Worm (Caenorhabditis elegans) whole organism, early embryonic: ENCODE results near the gene uroc-1.

ENCODE experiments used
- B0310.2 ChIP-seq: sonication (generic microtip); optimal IDR thresholded peaks from 2 replicates; lab custom pipeline; 2016; ENCODE audit warnings: mild to moderate bottlenecking, missing genetic modification characterization, missing compliant biosample characterization
- F13C5.2 ChIP-seq: sonication (generic microtip); optimal IDR thresholded peaks from 2 replicates; lab custom pipeline; 2017; ENCODE audit warnings: mild to moderate bottlenecking, missing genetic modification characterization, inconsistent platforms, missing compliant biosample characterization
- aly-1 ChIP-seq: sonication (generic microtip); optimal IDR thresholded peaks from 2 replicates; lab custom pipeline; 2016; ENCODE audit warnings: missing genetic modification characterization, missing compliant biosample characterization
- ama-1 ChIP-seq: fragments of 150-350 bp; optimal IDR thresholded peaks from 2 replicates; lab custom pipeline; 2014
- ceh-13 ChIP-seq: fragments of 200-800 bp; sonication (Bioruptor generic); optimal IDR thresholded peaks from 2 replicates; lab custom pipeline; 2018; ENCODE audit warnings: mild to moderate bottlenecking, missing genetic modification characterization, missing compliant biosample characterization
- ceh-36 ChIP-seq: sonication (generic microtip); optimal IDR thresholded peaks from 2 replicates; lab custom pipeline; 2016; ENCODE audit warnings: missing genetic modification characterization, inconsistent platforms, missing compliant biosample characterization
- ets-7 ChIP-seq: sonication (generic microtip); optimal IDR thresholded peaks from 2 replicates; lab custom pipeline; 2016; ENCODE audit warnings: missing genotype, missing genetic modification characterization, missing compliant biosample characterization
- flt-1 ChIP-seq: fragments of 200-800 bp; sonication (Bioruptor generic); IDR thresholded peaks from 2 replicates; pipeline ENCODE4 v1.3.6; 2022; ENCODE audit warnings: missing genetic modification characterization, missing compliant biosample characterization
- hmbx-1 ChIP-seq: sonication (generic microtip); optimal IDR thresholded peaks from 2 replicates; lab custom pipeline; 2016; ENCODE audit warnings: mild to moderate bottlenecking, missing genetic modification characterization, missing compliant biosample characterization
- hmg-4 ChIP-seq: fragments of 200-800 bp; sonication (Bioruptor generic); optimal IDR thresholded peaks from 2 replicates; lab custom pipeline; 2018; ENCODE audit warnings: mild to moderate bottlenecking, missing genetic modification characterization, missing compliant biosample characterization
- hnd-1 ChIP-seq: sonication (generic microtip); optimal IDR thresholded peaks from 2 replicates; lab custom pipeline; 2016; ENCODE audit warnings: missing genetic modification characterization, missing compliant biosample characterization
- pes-1 ChIP-seq: fragments of 200-800 bp; sonication (Bioruptor generic); IDR thresholded peaks from 2 replicates; pipeline ENCODE4 v1.3.6; 2022; ENCODE audit warnings: missing genetic modification reagents, missing genetic modification characterization, missing compliant biosample characterization
- scrt-1 ChIP-seq: fragments of 200-800 bp; sonication (Bioruptor generic); IDR thresholded peaks from 2 replicates; pipeline ENCODE4 v1.3.6; 2022; ENCODE audit warnings: missing genetic modification characterization, missing compliant biosample characterization
- sea-1 ChIP-seq: fragments of 200-800 bp; sonication (Bioruptor generic); conservative IDR thresholded peaks from 2 replicates; pipeline ENCODE4 v1.3.6; 2022; ENCODE audit warnings: missing genetic modification characterization, missing compliant biosample characterization
- tbx-11 ChIP-seq: fragments of 200-800 bp; sonication (Bioruptor generic); IDR thresholded peaks from 2 replicates; pipeline ENCODE4 v1.3.6; 2022; ENCODE audit warnings: missing genetic modification characterization, missing compliant biosample characterization
- tbx-37 ChIP-seq: fragments of 200-800 bp; sonication (Bioruptor generic); conservative IDR thresholded peaks from 2 replicates; pipeline ENCODE4 v1.3.6; 2022; ENCODE audit warnings: missing genetic modification reagents, missing genetic modification characterization, missing compliant biosample characterization
- tra-4 ChIP-seq: sonication (generic microtip); optimal IDR thresholded peaks from 2 replicates; lab custom pipeline; 2017; ENCODE audit warnings: missing genetic modification characterization, missing compliant biosample characterization

uroc-1 gene

DNA sequence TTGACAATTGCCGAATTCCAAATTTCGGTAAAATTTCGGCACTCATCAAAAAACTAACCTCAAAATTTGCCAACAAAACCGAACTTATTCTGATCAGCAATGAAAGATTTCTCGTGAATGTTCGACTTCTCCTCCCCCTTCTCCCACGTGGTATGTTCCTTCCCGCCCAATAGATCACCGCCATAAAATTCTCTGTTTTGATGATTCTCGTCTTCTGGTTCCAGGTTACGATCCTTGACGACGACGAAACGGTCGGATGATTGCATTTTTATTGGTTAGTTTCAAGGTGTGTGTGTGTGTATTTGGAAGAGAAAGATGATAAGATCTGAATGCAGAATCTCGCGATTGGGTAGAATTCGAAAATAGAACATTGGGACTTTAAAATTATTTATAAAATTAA lies at the start of gene uroc-1:
Gene uroc-1 (minus strand): TSS at position 101 of the 400 bp plus-strand sequence.
- TF ChIP-seq ceh-13 (GFP tag; lab: Kevin White, UChicago) = no peak
- no peak for TF ChIP-seq pes-1 (GFP tag; lab: Robert Waterston, UW)
- no peak for TF ChIP-seq sea-1
- TF ChIP-seq scrt-1 (GFP tag; lab: Robert Waterston, UW) = no peak
- TF ChIP-seq flt-1 (GFP tag; lab: Robert Waterston, UW) = no peak
- TF ChIP-seq aly-1 (tag; lab: Kevin White, UChicago) = no peak
- no peak for TF ChIP-seq ama-1
- no peak for TF ChIP-seq tra-4 (tag; lab: Kevin White, UChicago)
- TF ChIP-seq hmg-4 = no peak
- TF ChIP-seq tbx-37 = no peak
- no peak for TF ChIP-seq ceh-36 (tag; lab: Kevin White, UChicago)
- no peak for TF ChIP-seq F13C5.2 (tag; lab: Kevin White, UChicago)
- no peak for TF ChIP-seq hnd-1 (tag; lab: Kevin White, UChicago)
- TF ChIP-seq hmbx-1 (tag; lab: Kevin White, UChicago) = no peak
- no peak for TF ChIP-seq B0310.2 (tag; lab: Kevin White, UChicago)
- no peak for TF ChIP-seq ets-7 (tag; lab: Kevin White, UChicago)
- TF ChIP-seq tbx-11 = no peak

DNA sequence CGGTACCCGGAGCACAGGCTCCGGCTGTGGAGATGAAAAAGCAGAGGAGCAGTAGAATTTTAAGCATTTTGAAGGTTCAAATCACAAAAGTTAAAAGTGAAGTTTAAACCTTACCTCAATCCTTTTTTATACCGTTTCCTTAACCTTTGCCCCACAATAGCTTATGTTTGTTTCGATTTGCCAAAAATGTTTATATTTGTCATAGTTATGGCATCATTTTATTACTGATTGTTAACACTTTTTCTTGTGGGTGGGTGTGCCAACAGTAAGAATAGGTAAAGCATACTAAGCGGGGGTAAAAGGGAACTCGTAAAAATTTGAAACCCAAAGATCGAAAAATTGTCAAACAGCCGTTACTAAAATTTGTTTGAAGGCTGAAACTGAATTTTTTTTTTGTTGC lies 35.9 kb upstream of the uroc-1 start, which contains the start of gene Y51H4A.8:
Gene Y51H4A.8 (minus strand): TSS at position 101 of the 400 bp plus-strand sequence.
- TF ChIP-seq ceh-36 (tag; lab: Kevin White, UChicago) (no peak), tra-4 (tag; lab: Kevin White, UChicago) (no peak), hmg-4 (no peak), scrt-1 (GFP tag; lab: Robert Waterston, UW) (no peak), ama-1 (no peak)

DNA sequence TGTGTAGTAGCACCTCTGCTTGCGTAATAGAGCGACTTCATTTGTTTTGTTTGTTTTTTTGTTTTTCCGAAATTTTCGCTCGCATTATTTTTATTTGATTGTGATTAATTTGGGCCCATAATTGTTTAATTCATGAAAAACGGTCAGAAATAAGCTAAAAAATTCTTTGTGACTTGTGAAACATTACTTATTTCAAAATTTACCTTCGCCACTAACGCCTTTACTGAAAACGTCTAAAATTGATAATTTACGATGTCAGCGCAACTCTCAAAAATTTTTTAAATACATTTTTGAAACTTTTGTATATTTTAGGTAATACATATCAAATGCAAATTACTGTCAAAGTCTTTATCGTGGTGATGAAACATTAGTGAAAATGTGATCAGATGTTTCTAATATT lies 18.4 kb upstream of the uroc-1 start:
- TF ChIP-seq ceh-36 (tag; lab: Kevin White, UChicago) (no peak), aly-1 (tag; lab: Kevin White, UChicago) (no peak), ceh-13 (GFP tag; lab: Kevin White, UChicago) (no peak), F13C5.2 (tag; lab: Kevin White, UChicago) (no peak), ama-1 (no peak), scrt-1 (GFP tag; lab: Robert Waterston, UW) (no peak), ets-7 (tag; lab: Kevin White, UChicago) (no peak), sea-1 (no peak), B0310.2 (tag; lab: Kevin White, UChicago) (no peak), hnd-1 (tag; lab: Kevin White, UChicago) (no peak), tbx-37 (no peak), flt-1 (GFP tag; lab: Robert Waterston, UW) (no peak), tbx-11 (no peak), hmg-4 (no peak)

DNA sequence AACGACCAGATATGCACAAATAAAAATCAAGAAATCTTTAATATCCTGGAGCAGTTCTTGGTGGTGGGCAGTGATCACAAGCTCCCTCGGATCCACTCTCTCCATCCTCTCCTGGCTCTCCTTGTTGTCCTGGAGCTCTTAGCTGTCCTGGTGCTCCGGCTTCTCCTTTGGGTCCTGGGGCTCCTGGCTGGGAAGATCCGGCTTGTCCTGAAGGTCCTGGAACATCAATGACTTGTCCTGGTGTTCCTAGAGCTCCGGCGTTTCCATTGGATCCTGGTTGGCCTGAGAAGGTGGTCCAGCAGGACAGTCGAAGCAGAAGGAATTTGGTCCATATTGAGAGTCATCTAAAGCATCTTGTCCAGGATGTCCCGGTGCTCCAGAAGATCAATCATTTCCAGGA lies 8.9 kb upstream of the uroc-1 start:
- TF ChIP-seq hmbx-1 (tag; lab: Kevin White, UChicago) (no peak), tbx-11 (no peak), ceh-36 (tag; lab: Kevin White, UChicago) (no peak), pes-1 (GFP tag; lab: Robert Waterston, UW) (no peak), scrt-1 (GFP tag; lab: Robert Waterston, UW) (no peak), flt-1 (GFP tag; lab: Robert Waterston, UW) (no peak), aly-1 (tag; lab: Kevin White, UChicago) (no peak), sea-1 (no peak), hnd-1 (tag; lab: Kevin White, UChicago) (no peak)

DNA sequence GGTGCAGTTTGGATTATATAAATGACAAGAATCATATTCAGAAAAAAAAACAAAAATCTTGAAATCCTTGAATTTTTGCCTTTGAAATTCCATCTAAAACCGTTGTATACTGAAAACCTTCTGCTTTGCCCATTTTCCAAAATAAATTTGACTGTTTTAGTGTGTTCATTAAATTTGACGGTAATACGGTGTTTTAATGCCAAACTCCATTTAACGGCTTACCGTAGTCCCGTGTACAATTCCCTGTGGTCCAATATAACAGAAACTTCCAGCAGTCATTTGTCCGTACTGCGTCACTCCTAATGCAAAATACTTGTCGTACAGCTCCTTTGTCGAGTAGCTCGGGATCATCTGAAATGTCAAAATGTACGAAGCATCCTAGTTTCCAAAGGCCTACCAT lies 2.0 kb downstream of the uroc-1 start:
- no peak for TF ChIP-seq aly-1 (tag; lab: Kevin White, UChicago)
- no peak for TF ChIP-seq ceh-13 (GFP tag; lab: Kevin White, UChicago)
- TF ChIP-seq hnd-1 (tag; lab: Kevin White, UChicago) = no peak
- no peak for TF ChIP-seq ceh-36 (tag; lab: Kevin White, UChicago)
- TF ChIP-seq F13C5.2 (tag; lab: Kevin White, UChicago) = no peak
- no peak for TF ChIP-seq ama-1

DNA sequence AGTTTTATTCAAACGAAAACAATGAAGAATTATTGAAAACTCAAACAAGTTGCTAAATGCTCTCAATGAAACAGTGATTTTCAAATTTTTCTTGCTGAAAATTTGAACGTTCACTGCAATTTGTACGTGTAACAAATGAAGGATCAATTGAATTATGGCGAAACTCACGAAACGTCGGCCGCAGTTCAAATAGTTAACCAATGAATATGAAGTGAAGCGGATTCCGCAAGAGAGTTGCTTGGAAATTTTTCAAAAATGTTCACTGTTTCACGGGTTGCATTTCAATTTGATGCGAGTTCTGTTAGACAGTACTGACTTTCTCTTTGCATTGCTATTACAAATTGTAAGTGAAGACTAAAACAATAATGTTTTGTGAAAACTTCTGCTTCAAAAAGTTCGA lies 7.6 kb downstream of the uroc-1 start:
- no peak for TF ChIP-seq ama-1
- TF ChIP-seq flt-1 (GFP tag; lab: Robert Waterston, UW) = no peak
- no peak for TF ChIP-seq scrt-1 (GFP tag; lab: Robert Waterston, UW)
- TF ChIP-seq ceh-13 (GFP tag; lab: Kevin White, UChicago) = no peak
- no peak for TF ChIP-seq B0310.2 (tag; lab: Kevin White, UChicago)
- no peak for TF ChIP-seq pes-1 (GFP tag; lab: Robert Waterston, UW)
- no peak for TF ChIP-seq hnd-1 (tag; lab: Kevin White, UChicago)
- no peak for TF ChIP-seq hmg-4
- TF ChIP-seq aly-1 (tag; lab: Kevin White, UChicago) = no peak
- no peak for TF ChIP-seq tbx-37
- no peak for TF ChIP-seq sea-1
- TF ChIP-seq hmbx-1 (tag; lab: Kevin White, UChicago) = no peak
- no peak for TF ChIP-seq ceh-36 (tag; lab: Kevin White, UChicago)
- TF ChIP-seq F13C5.2 (tag; lab: Kevin White, UChicago) = no peak
- no peak for TF ChIP-seq tra-4 (tag; lab: Kevin White, UChicago)
- no peak for TF ChIP-seq tbx-11
- no peak for TF ChIP-seq ets-7 (tag; lab: Kevin White, UChicago)

DNA sequence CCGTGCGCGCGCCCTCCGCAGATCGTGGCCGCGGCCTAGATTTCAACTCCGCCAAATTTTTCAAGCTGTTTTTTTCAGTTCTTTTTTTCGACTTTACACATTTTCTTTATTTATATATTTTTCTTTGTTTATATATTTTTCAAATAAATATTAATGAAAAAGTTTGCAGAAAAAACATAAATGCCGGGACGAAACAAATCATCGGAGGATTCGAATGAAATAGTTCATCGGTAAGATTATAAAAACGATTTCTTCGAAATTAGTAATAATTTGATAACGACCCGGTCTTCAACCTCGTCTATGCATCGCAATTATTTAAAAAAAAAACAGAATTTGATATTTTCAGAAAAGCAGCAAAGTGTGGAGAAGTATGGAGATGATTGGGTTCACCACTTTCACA lies 9.2 kb downstream of the uroc-1 start, which contains the start of gene Y51H4A.6:
Gene Y51H4A.6 (plus strand): TSS at position 301 of the 400 bp plus-strand sequence.
- TF ChIP-seq tbx-11 (no peak), sea-1 (no peak), pes-1 (GFP tag; lab: Robert Waterston, UW) (no peak), F13C5.2 (tag; lab: Kevin White, UChicago) (no peak), ama-1 (no peak), scrt-1 (GFP tag; lab: Robert Waterston, UW) (no peak), ceh-13 (GFP tag; lab: Kevin White, UChicago) (no peak), ceh-36 (tag; lab: Kevin White, UChicago) (no peak), tbx-37 (no peak), flt-1 (GFP tag; lab: Robert Waterston, UW) (no peak), hmg-4 (no peak), hmbx-1 (tag; lab: Kevin White, UChicago) (no peak), ets-7 (tag; lab: Kevin White, UChicago) (no peak), hnd-1 (tag; lab: Kevin White, UChicago) (no peak), tra-4 (tag; lab: Kevin White, UChicago) (no peak), aly-1 (tag; lab: Kevin White, UChicago) (no peak), B0310.2 (tag; lab: Kevin White, UChicago) (no peak)
